Worm (Caenorhabditis elegans) whole organism, young adult: ENCODE data around the gene C15H7.4.

Experiments
- F22D6.2 ChIP-seq: sonication (generic microtip); optimal IDR thresholded peaks from 2 replicates; lab custom pipeline; 2016; ENCODE audit warnings: mild to moderate bottlenecking, missing genetic modification characterization, missing compliant biosample characterization
- F57C9.4 ChIP-seq: sonication (generic microtip); optimal IDR thresholded peaks from 2 replicates; lab custom pipeline; 2017; ENCODE audit warnings: mild to moderate bottlenecking, missing genetic modification characterization, missing compliant biosample characterization
- K12H6.12 ChIP-seq: fragments of 200-800 bp; sonication (Bioruptor generic); optimal IDR thresholded peaks from 2 replicates; lab custom pipeline; 2018; ENCODE audit warnings: mild to moderate bottlenecking, missing genetic modification characterization, missing compliant biosample characterization
- akir-1 ChIP-seq: fragments of 200-800 bp; sonication (Bioruptor generic); optimal IDR thresholded peaks from 2 replicates; lab custom pipeline; 2018; ENCODE audit warnings: mild to moderate bottlenecking, missing genetic modification characterization, moderate library complexity, missing compliant biosample characterization
- bed-1 ChIP-seq: fragments of 200-800 bp; sonication (Bioruptor generic); IDR thresholded peaks from 2 replicates; pipeline ENCODE4 v1.3.6; 2022; ENCODE audit warnings: missing genetic modification reagents, missing genetic modification characterization, missing compliant biosample characterization
- nhr-90 ChIP-seq: sonication (generic microtip); optimal IDR thresholded peaks from 2 replicates; lab custom pipeline; 2016; ENCODE audit warnings: missing genotype, mild to moderate bottlenecking, missing genetic modification characterization, missing compliant biosample characterization

- TF ChIP-seq akir-1 (GFP tag; lab: Kevin White, UChicago) (no peak), nhr-90 (tag; lab: Kevin White, UChicago) (no peak), F22D6.2 (tag; lab: Kevin White, UChicago) (no peak), bed-1 (GFP tag; lab: Robert Waterston, UW) (no peak), K12H6.12 (no peak), F57C9.4 (tag; lab: Kevin White, UChicago) (no peak)
Observed at ce11 chrIII:9608650-9609049, 47.1 kb downstream of the C15H7.4 start, which contains the start of gene clec-161.
